Fruit fly (Drosophila melanogaster) whole organism, embryonic: ENCODE data around the gene Tim17a2.

Experiments used
- Antp ChIP-seq: fragments of 200-800 bp; sonication (Bioruptor generic); optimal IDR thresholded peaks from 3 replicates; lab custom pipeline; 2016; ENCODE audit warnings: missing biosample characterization, missing genetic modification characterization
- B-H2 ChIP-seq: fragments of 200-800 bp; sonication (Bioruptor generic); optimal IDR thresholded peaks from 2 replicates; lab custom pipeline; 2018; ENCODE audit warnings: missing biosample characterization, mild to moderate bottlenecking, missing genetic modification characterization
- CG11560 ChIP-seq: fragments of 200-800 bp; sonication (Bioruptor generic); IDR thresholded peaks from 3 replicates; pipeline ENCODE4 v1.3.6; 2022; ENCODE audit warnings: missing biosample characterization, missing genetic modification characterization
- CG14667 ChIP-seq: fragments of 200-800 bp; sonication (Bioruptor generic); IDR thresholded peaks from 2 replicates; pipeline ENCODE4 v1.3.6; 2022; ENCODE audit warnings: missing biosample characterization, missing genetic modification characterization
- CG14860 ChIP-seq: fragments of 200-800 bp; sonication (Bioruptor generic); IDR thresholded peaks from 3 replicates; pipeline ENCODE4 v1.3.6; 2022; ENCODE audit warnings: missing biosample characterization, missing genetic modification characterization; ENCODE audit not compliant: partially characterized antibody
- CG15601 ChIP-seq: fragments of 200-800 bp; sonication (Bioruptor generic); optimal IDR thresholded peaks from 3 replicates; lab custom pipeline; 2019; ENCODE audit warnings: missing biosample characterization, mild to moderate bottlenecking, missing genetic modification characterization, moderate library complexity
- CG16813 ChIP-seq: fragments of 200-800 bp; sonication (Bioruptor generic); IDR thresholded peaks from 3 replicates; pipeline ENCODE4 v1.3.6; 2022; ENCODE audit warnings: missing biosample characterization, missing genetic modification characterization; ENCODE audit not compliant: partially characterized antibody
- CG18262 ChIP-seq: fragments of 200-800 bp; optimal IDR thresholded peaks from 3 replicates; lab custom pipeline; 2019; ENCODE audit warnings: missing biosample characterization, mild to moderate bottlenecking, missing genetic modification characterization, moderate library complexity
- CG2116 ChIP-seq: fragments of 200-800 bp; sonication (Bioruptor generic); optimal IDR thresholded peaks from 3 replicates; lab custom pipeline; 2018; ENCODE audit warnings: missing biosample characterization, mild to moderate bottlenecking, missing genetic modification characterization
- CG2875 ChIP-seq: fragments of 200-800 bp; sonication (Bioruptor generic); optimal IDR thresholded peaks from 2 replicates; lab custom pipeline; 2017; ENCODE audit warnings: missing biosample characterization, mild to moderate bottlenecking, missing genetic modification characterization, missing genetic modification reagents
- CG30020 ChIP-seq: fragments of 200-800 bp; optimal IDR thresholded peaks from 2 replicates; lab custom pipeline; 2019; ENCODE audit warnings: missing biosample characterization, mild to moderate bottlenecking, missing genetic modification characterization, moderate library complexity
- CG33557 ChIP-seq: fragments of 200-800 bp; sonication (Bioruptor generic); optimal IDR thresholded peaks from 2 replicates; lab custom pipeline; 2019; ENCODE audit warnings: missing biosample characterization, mild to moderate bottlenecking, missing genetic modification characterization, moderate library complexity
- CG34376 ChIP-seq: fragments of 200-800 bp; sonication (Bioruptor generic); optimal IDR thresholded peaks from 2 replicates; lab custom pipeline; 2018; ENCODE audit warnings: missing biosample characterization, mild to moderate bottlenecking, missing genetic modification characterization
- CG4617 ChIP-seq: fragments of 200-800 bp; sonication (Bioruptor generic); optimal IDR thresholded peaks from 3 replicates; lab custom pipeline; 2016; ENCODE audit warnings: missing biosample characterization, missing genetic modification characterization, borderline replicate concordance
- CG4730 ChIP-seq: fragments of 200-800 bp; sonication (Bioruptor generic); IDR thresholded peaks from 2 replicates; pipeline ENCODE4 v1.3.6; 2022; ENCODE audit warnings: missing biosample characterization, missing genetic modification characterization
- CG7372 ChIP-seq: fragments of 200-800 bp; sonication (Bioruptor generic); IDR thresholded peaks from 2 replicates; pipeline ENCODE4 v1.3.6; 2022; ENCODE audit warnings: missing biosample characterization, missing genetic modification characterization
- CG7786 ChIP-seq: fragments of 200-800 bp; sonication (Bioruptor generic); optimal IDR thresholded peaks from 2 replicates; lab custom pipeline; 2016; ENCODE audit warnings: missing biosample characterization, missing genetic modification characterization
- CG8089 ChIP-seq: fragments of 200-800 bp; sonication (Bioruptor generic); optimal IDR thresholded peaks from 3 replicates; lab custom pipeline; 2016; ENCODE audit warnings: missing biosample characterization, missing genetic modification characterization
- CG8281 ChIP-seq: fragments of 200-800 bp; sonication (Bioruptor generic); optimal IDR thresholded peaks from 2 replicates; lab custom pipeline; 2018; ENCODE audit warnings: missing biosample characterization, mild to moderate bottlenecking, missing genetic modification characterization, moderate library complexity
- Dp ChIP-seq: fragments of 200-800 bp; sonication (Bioruptor generic); optimal IDR thresholded peaks from 2 replicates; lab custom pipeline; 2018; ENCODE audit warnings: missing biosample characterization, mild to moderate bottlenecking, missing genetic modification characterization, moderate library complexity
- Fer1 ChIP-seq: fragments of 200-800 bp; sonication (Bioruptor generic); optimal IDR thresholded peaks from 2 replicates; lab custom pipeline; 2017; ENCODE audit warnings: missing biosample characterization, mild to moderate bottlenecking, missing genetic modification characterization
- Hey ChIP-seq: fragments of 200-800 bp; sonication (Bioruptor generic); optimal IDR thresholded peaks from 3 replicates; lab custom pipeline; 2018; ENCODE audit warnings: missing biosample characterization, mild to moderate bottlenecking, missing genetic modification characterization
- Hmr ChIP-seq: fragments of 200-800 bp; sonication (Bioruptor generic); optimal IDR thresholded peaks from 3 replicates; lab custom pipeline; 2017; ENCODE audit warnings: mild to moderate bottlenecking, missing biosample characterization, missing genetic modification reagents, missing genetic modification characterization
- MBD-R2 ChIP-seq: fragments of 200-800 bp; sonication (Bioruptor generic); IDR thresholded peaks from 2 replicates; pipeline ENCODE4 v1.3.6; 2022; ENCODE audit warnings: missing biosample characterization, missing genetic modification characterization
- NC2α ChIP-seq: fragments of 200-800 bp; sonication (Bioruptor generic); optimal IDR thresholded peaks from 2 replicates; lab custom pipeline; 2016; ENCODE audit warnings: missing biosample characterization, missing genetic modification characterization
- Optix ChIP-seq: fragments of 200-800 bp; sonication (Bioruptor generic); IDR thresholded peaks from 3 replicates; pipeline ENCODE4 v1.3.6; 2022; ENCODE audit warnings: missing biosample characterization, missing genetic modification characterization
- Sin3A ChIP-seq: fragments of >200 bp; optimal IDR thresholded peaks from 2 replicates; lab custom pipeline; 2018
- Sox102F ChIP-seq: fragments of 200-800 bp; sonication (Bioruptor generic); optimal IDR thresholded peaks from 2 replicates; lab custom pipeline; 2018; ENCODE audit warnings: missing biosample characterization, mild to moderate bottlenecking, missing genetic modification characterization, moderate library complexity
- Sry-δ ChIP-seq: fragments of 200-800 bp; sonication (Bioruptor generic); optimal IDR thresholded peaks from 2 replicates; lab custom pipeline; 2016; ENCODE audit warnings: missing biosample characterization, missing genetic modification characterization
- Taf1 ChIP-seq: fragments of 200-800 bp; sonication (Bioruptor generic); IDR thresholded peaks from 2 replicates; pipeline ENCODE4 v1.3.6; 2022; ENCODE audit warnings: missing biosample characterization, missing genetic modification characterization
- Xbp1 ChIP-seq: fragments of 200-800 bp; sonication (Bioruptor generic); optimal IDR thresholded peaks from 3 replicates; lab custom pipeline; 2016; ENCODE audit warnings: missing biosample characterization, mild to moderate bottlenecking, missing genetic modification characterization
- Xrp1 ChIP-seq: fragments of 200-800 bp; sonication (Bioruptor generic); IDR thresholded peaks from 2 replicates; pipeline ENCODE4 v1.3.6; 2022; ENCODE audit warnings: missing biosample characterization, missing genetic modification characterization
- chinmo ChIP-seq: fragments of 200-800 bp; sonication (Bioruptor generic); IDR thresholded peaks from 4 replicates; pipeline ENCODE4 v1.3.6; 2022; ENCODE audit warnings: missing biosample characterization, missing genetic modification characterization; ENCODE audit not compliant: partially characterized antibody
- ci ChIP-seq: fragments of 200-800 bp; sonication (Bioruptor generic); IDR thresholded peaks from 3 replicates; pipeline ENCODE4 v1.3.6; 2022; ENCODE audit warnings: missing biosample characterization, missing genetic modification characterization
- dysf ChIP-seq: fragments of 200-800 bp; sonication (Bioruptor generic); IDR thresholded peaks from 3 replicates; pipeline ENCODE4 v1.3.6; 2022; ENCODE audit warnings: missing biosample characterization, missing genetic modification characterization
- fd102C ChIP-seq: fragments of 200-800 bp; sonication (Bioruptor generic); optimal IDR thresholded peaks from 2 replicates; lab custom pipeline; 2018; ENCODE audit warnings: missing biosample characterization, mild to moderate bottlenecking, missing genetic modification characterization, moderate library complexity
- grn ChIP-seq: fragments of 200-800 bp; sonication (Bioruptor generic); optimal IDR thresholded peaks from 3 replicates; lab custom pipeline; 2017; ENCODE audit warnings: missing biosample characterization, missing genetic modification characterization
- hth ChIP-seq: fragments of >200 bp; optimal IDR thresholded peaks from 2 replicates; lab custom pipeline; 2017; ENCODE audit warnings: inconsistent platforms
- mam ChIP-seq: fragments of 200-800 bp; sonication (Bioruptor generic); optimal IDR thresholded peaks from 3 replicates; lab custom pipeline; 2016; ENCODE audit warnings: missing biosample characterization, missing genetic modification characterization
- odd ChIP-seq: fragments of 200-800 bp; sonication (Bioruptor generic); optimal IDR thresholded peaks from 2 replicates; lab custom pipeline; 2017; ENCODE audit warnings: missing biosample characterization, mild to moderate bottlenecking, missing genetic modification characterization
- peb ChIP-seq: fragments of 200-800 bp; sonication (Bioruptor generic); IDR thresholded peaks from 2 replicates; pipeline ENCODE4 v1.3.6; 2022; ENCODE audit warnings: missing biosample characterization, missing genetic modification characterization
- phol ChIP-seq: fragments of 200-800 bp; sonication (Bioruptor generic); optimal IDR thresholded peaks from 3 replicates; lab custom pipeline; 2018; ENCODE audit warnings: missing biosample characterization, mild to moderate bottlenecking, missing genetic modification characterization, moderate library complexity
- repo ChIP-seq: fragments of 200-800 bp; sonication (Bioruptor generic); optimal IDR thresholded peaks from 2 replicates; lab custom pipeline; 2016; ENCODE audit warnings: missing biosample characterization, missing genetic modification characterization
- row ChIP-seq: fragments of 200-800 bp; sonication (Bioruptor generic); IDR thresholded peaks from 3 replicates; pipeline ENCODE4 v1.3.6; 2022; ENCODE audit warnings: missing biosample characterization, missing genetic modification characterization
- sd ChIP-seq: fragments of 200-800 bp; sonication (Bioruptor generic); optimal IDR thresholded peaks from 3 replicates; lab custom pipeline; 2018; ENCODE audit warnings: missing biosample characterization, mild to moderate bottlenecking, missing genetic modification characterization, moderate library complexity
- seq ChIP-seq: fragments of 200-800 bp; sonication (Bioruptor generic); IDR thresholded peaks from 2 replicates; pipeline ENCODE4 v1.3.6; 2022; ENCODE audit warnings: missing biosample characterization, missing genetic modification characterization
- sima ChIP-seq: fragments of 200-800 bp; sonication (Bioruptor generic); optimal IDR thresholded peaks from 2 replicates; lab custom pipeline; 2016; ENCODE audit warnings: missing biosample characterization, missing genetic modification characterization
- so ChIP-seq: fragments of 200-800 bp; sonication (Bioruptor generic); IDR thresholded peaks from 3 replicates; pipeline ENCODE4 v1.3.6; 2022; ENCODE audit warnings: missing biosample characterization, missing genetic modification characterization
- unpg ChIP-seq: fragments of 200-800 bp; sonication (Bioruptor generic); optimal IDR thresholded peaks from 3 replicates; lab custom pipeline; 2018; ENCODE audit warnings: missing biosample characterization, mild to moderate bottlenecking, missing genetic modification characterization, moderate library complexity
- wor ChIP-seq: fragments of 200-800 bp; sonication (Bioruptor generic); IDR thresholded peaks from 2 replicates; pipeline ENCODE4 v1.3.6; 2022; ENCODE audit warnings: missing biosample characterization, missing genetic modification characterization

The Tim17a2 gene

DNA sequence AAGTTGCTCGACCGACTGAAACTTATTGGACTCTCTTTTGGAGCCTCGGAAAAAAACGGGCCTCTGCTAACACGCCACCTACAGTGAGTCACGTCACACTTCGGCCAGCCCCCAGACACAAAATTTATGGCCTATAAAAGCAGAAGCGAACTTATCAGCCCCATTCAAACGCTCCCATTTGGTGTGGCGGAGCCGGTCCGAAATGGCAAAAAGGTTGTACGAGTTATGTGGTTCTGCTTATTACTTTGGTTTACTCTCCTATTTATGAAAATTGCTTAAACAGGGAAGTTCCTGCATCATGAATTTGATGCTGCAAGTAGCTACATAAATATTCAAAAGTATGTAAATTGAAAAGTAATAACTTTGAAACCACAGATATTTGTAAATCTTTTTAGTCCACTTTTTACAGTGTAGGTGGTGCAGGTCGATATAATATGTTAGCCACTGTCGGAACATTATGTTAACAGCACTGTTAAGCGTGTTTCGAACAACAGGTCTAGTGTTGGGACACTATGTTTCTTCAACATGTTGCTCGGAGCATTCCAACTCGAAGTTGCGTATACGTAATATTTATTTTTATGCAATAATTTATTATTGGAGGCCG is 21.0 kb upstream of the Tim17a2 start (continued):
- TF ChIP-seq Sry-δ (GFP tag; lab: Kevin White, UChicago): peak; percentile 60
- peak; percentile 66; the same call in 1 of the 2 replicates for TF ChIP-seq CG14667 (GFP tag; lab: Robert Waterston, UW)
- TF ChIP-seq repo: peak; percentile 87
- peak; percentile 93 for TF ChIP-seq CG18262
- TF ChIP-seq Fer1: peak; percentile 95
- peak; percentile 76 for TF ChIP-seq CG8281 (tag; lab: Kevin White, UChicago)
- TF ChIP-seq CG4730 (GFP tag; lab: Robert Waterston, UW): peak; percentile 73
- peak; percentile 93 for TF ChIP-seq Sox102F (GFP tag; lab: Kevin White, UChicago)
- peak; percentile 65 for TF ChIP-seq CG30020 (tag; lab: Kevin White, UChicago)
- peak; percentile 91 for TF ChIP-seq phol (tag; lab: Kevin White, UChicago)
- TF ChIP-seq grn: peak; percentile 74
- TF ChIP-seq CG8089 (GFP tag; lab: Kevin White, UChicago): peak; percentile 89
- no peak for TF ChIP-seq Dp (GFP tag; lab: Kevin White, UChicago)
- peak; percentile 86 for TF ChIP-seq sima (GFP tag; lab: Kevin White, UChicago)
- peak; percentile 93 for TF ChIP-seq unpg
- peak; percentile 90 for TF ChIP-seq CG7786 (GFP tag; lab: Kevin White, UChicago)
- peak; percentile 88 for TF ChIP-seq odd (GFP tag; lab: Kevin White, UChicago)
- TF ChIP-seq mam (GFP tag; lab: Kevin White, UChicago): peak; percentile 93
- peak; percentile 78 for TF ChIP-seq NC2α (GFP tag; lab: Kevin White, UChicago)
- TF ChIP-seq Xrp1: peak; percentile 84
- TF ChIP-seq MBD-R2: peak; percentile 48; the same call in 1 of the 2 replicates
- peak; percentile 80 for TF ChIP-seq B-H2 (GFP tag; lab: Kevin White, UChicago)
- TF ChIP-seq dysf: peak; percentile 92
- TF ChIP-seq Antp (GFP tag; lab: Kevin White, UChicago): peak; percentile 94
- peak; percentile 58 for TF ChIP-seq CG2116 (GFP tag; lab: Kevin White, UChicago)
- TF ChIP-seq fd102C (GFP tag; lab: Kevin White, UChicago): no peak
- peak; percentile 85 for TF ChIP-seq CG2875 (GFP tag; lab: Kevin White, UChicago)
- peak; percentile 51 for TF ChIP-seq CG4617 (GFP tag; lab: Kevin White, UChicago)
- peak; percentile 87 for TF ChIP-seq CG15601 (tag; lab: Kevin White, UChicago)
- peak; percentile 84; the same call in 2 of the 3 replicates for TF ChIP-seq ci
- TF ChIP-seq CG16813 (GFP tag; lab: Robert Waterston, UW): no peak
- TF ChIP-seq chinmo: no peak
- TF ChIP-seq peb (GFP tag; lab: Robert Waterston, UW): peak; percentile 44; the same call in 1 of the 2 replicates
- TF ChIP-seq Taf1 (GFP tag; lab: Robert Waterston, UW): peak; percentile 71; the same call in 1 of the 2 replicates
- TF ChIP-seq Hmr: peak; percentile 95
- TF ChIP-seq sd (tag; lab: Kevin White, UChicago): peak; percentile 85
- TF ChIP-seq wor: peak; percentile 71
- TF ChIP-seq CG7372 (GFP tag; lab: Robert Waterston, UW): peak; percentile 76
- no peak for TF ChIP-seq Sin3A (lab: Kevin White, UChicago)
- peak; percentile 91 for TF ChIP-seq row (GFP tag; lab: Robert Waterston, UW)
- TF ChIP-seq CG11560 (tag; lab: Robert Waterston, UW): peak; percentile 70
- peak; percentile 79; the same call in 2 of the 3 replicates for TF ChIP-seq Optix (GFP tag; lab: Robert Waterston, UW)
- TF ChIP-seq CG33557 (GFP tag; lab: Kevin White, UChicago): peak; percentile 39
- TF ChIP-seq CG34376 (GFP tag; lab: Kevin White, UChicago): peak; percentile 94
- peak; percentile 65 for TF ChIP-seq Hey (tag; lab: Kevin White, UChicago)
- TF ChIP-seq seq (GFP tag; lab: Robert Waterston, UW): peak; percentile 91
- TF ChIP-seq CG14860: no peak
- TF ChIP-seq so (GFP tag; lab: Robert Waterston, UW): peak; percentile 61; the same call in 2 of the 3 replicates
- TF ChIP-seq hth (lab: Kevin White, UChicago): no peak
- peak; percentile 93 for TF ChIP-seq Xbp1
